Fruit fly (Drosophila melanogaster): Measurements from ENCODE around the gene CG6204.
A peak's percentile ranks its signal among the peaks of the same experiment; 100 is the strongest.

Gene CG6204

dm6 chr3R:24233366-24234161, 39.9 kb downstream of the CG6204 start (continued):
- TF ChIP-seq CG9932 (GFP tag; IDR thresholded peaks at IDR 0.05): no peak
- no peak for TF ChIP-seq CG10462 (GFP tag; optimal IDR thresholded peaks at IDR 0.05)
- TF ChIP-seq jigr1 (GFP tag; IDR thresholded peaks at IDR 0.05): no peak
- no peak for TF ChIP-seq CG13624 (GFP tag; optimal IDR thresholded peaks at IDR 0.05)
- TF ChIP-seq CG4730 (GFP tag; IDR thresholded peaks at IDR 0.05): no peak
- no peak for TF ChIP-seq seq (GFP tag; IDR thresholded peaks at IDR 0.05)
- TF ChIP-seq CG6254 (GFP tag; optimal IDR thresholded peaks at IDR 0.05): no peak
- TF ChIP-seq CG30020 (tag; optimal IDR thresholded peaks at IDR 0.05): no peak
- no peak for TF ChIP-seq CG17802 (tag; optimal IDR thresholded peaks at IDR 0.05)
- TF ChIP-seq CHES-1-like (GFP tag; optimal IDR thresholded peaks at IDR 0.05): peak; percentile 60
- TF ChIP-seq row (GFP tag; IDR thresholded peaks at IDR 0.05): no peak
- no peak for TF ChIP-seq prd (optimal IDR thresholded peaks at IDR 0.05)
- 0 out of 3 replicates have a peak, but pooled peaks have one; percentile 12 for TF ChIP-seq prd (GFP tag; IDR thresholded peaks at IDR 0.05)
- TF ChIP-seq sima (GFP tag; optimal IDR thresholded peaks at IDR 0.05): no peak
- no peak for TF ChIP-seq hb (GFP tag; IDR thresholded peaks at IDR 0.05; ENCODE audit: partially characterized antibody)
- no peak for TF ChIP-seq ase (GFP tag; IDR thresholded peaks at IDR 0.05)
- no peak for TF ChIP-seq pita (GFP tag; optimal IDR thresholded peaks at IDR 0.05)
- TF ChIP-seq CG4854 (GFP tag; optimal IDR thresholded peaks at IDR 0.05): no peak
- TF ChIP-seq CG1792 (GFP tag; optimal IDR thresholded peaks at IDR 0.05): no peak
- TF ChIP-seq Ets97D (GFP tag; optimal IDR thresholded peaks at IDR 0.05): no peak
- TF ChIP-seq CG32532 (GFP tag; IDR thresholded peaks at IDR 0.05): no peak
- no peak for TF ChIP-seq CG7745 (tag; optimal IDR thresholded peaks at IDR 0.05)
- no peak for TF ChIP-seq CG3163 (GFP tag; optimal IDR thresholded peaks at IDR 0.05)
- TF ChIP-seq CG3065 (GFP tag; optimal IDR thresholded peaks at IDR 0.05): no peak
- no peak for TF ChIP-seq CG6272 (GFP tag; IDR thresholded peaks at IDR 0.05)
- TF ChIP-seq crol (GFP tag; IDR thresholded peaks at IDR 0.05): no peak
- TF ChIP-seq tup (GFP tag; optimal IDR thresholded peaks at IDR 0.05): no peak
- no peak for TF ChIP-seq Dbx (GFP tag; IDR thresholded peaks at IDR 0.05)
- no peak; the same call in none of the 2 replicates for TF ChIP-seq Xrp1 (GFP tag; IDR thresholded peaks at IDR 0.05)
- no peak for TF ChIP-seq run (tag; optimal IDR thresholded peaks at IDR 0.05)
- no peak for TF ChIP-seq Deaf1 (tag; optimal IDR thresholded peaks at IDR 0.05)
- TF ChIP-seq CG8281 (tag; optimal IDR thresholded peaks at IDR 0.05): no peak
- no peak for TF ChIP-seq shn (GFP tag; optimal IDR thresholded peaks at IDR 0.05)
- TF ChIP-seq C15 (GFP tag; IDR thresholded peaks at IDR 0.05): no peak
- no peak for TF ChIP-seq pzg (GFP tag; optimal IDR thresholded peaks at IDR 0.05)
- no peak for TF ChIP-seq CG11723 (GFP tag; optimal IDR thresholded peaks at IDR 0.05)
- TF ChIP-seq Opbp (GFP tag; IDR thresholded peaks at IDR 0.05; ENCODE audit: partially characterized antibody): 0 out of 3 replicates have a peak, but pooled peaks have one; percentile 27
- TF ChIP-seq jing (GFP tag; optimal IDR thresholded peaks at IDR 0.05): no peak
- no peak for TF ChIP-seq CG17568 (GFP tag; optimal IDR thresholded peaks at IDR 0.05)
- no peak for TF ChIP-seq GATAe (GFP tag; conservative IDR thresholded peaks at IDR 0.05)
- no peak for TF ChIP-seq otp (GFP tag; IDR thresholded peaks at IDR 0.05)
- TF ChIP-seq CG5953 (GFP tag; IDR thresholded peaks at IDR 0.05): peak; percentile 34; the same call in 1 of the 2 replicates
- TF ChIP-seq CG42726 (GFP tag; IDR thresholded peaks at IDR 0.05; ENCODE audit: partially characterized antibody): no peak
- TF ChIP-seq lov (optimal IDR thresholded peaks at IDR 0.05): no peak
- TF ChIP-seq lov (GFP tag; IDR thresholded peaks at IDR 0.05): no peak
- TF ChIP-seq Asciz (GFP tag; optimal IDR thresholded peaks at IDR 0.05): no peak
- TF ChIP-seq hkb (optimal IDR thresholded peaks at IDR 0.05): peak; percentile 41
- no peak for TF ChIP-seq hkb (GFP tag; IDR thresholded peaks at IDR 0.05)
- no peak for TF ChIP-seq zen2 (GFP tag; IDR thresholded peaks at IDR 0.05; ENCODE audit: partially characterized antibody)
- TF ChIP-seq CG33557 (GFP tag; optimal IDR thresholded peaks at IDR 0.05): no peak
- TF ChIP-seq H15 (GFP tag; IDR thresholded peaks at IDR 0.05): no peak
